Worm (Caenorhabditis elegans): Measurements from ENCODE around the gene F37B4.10.

DNA sequence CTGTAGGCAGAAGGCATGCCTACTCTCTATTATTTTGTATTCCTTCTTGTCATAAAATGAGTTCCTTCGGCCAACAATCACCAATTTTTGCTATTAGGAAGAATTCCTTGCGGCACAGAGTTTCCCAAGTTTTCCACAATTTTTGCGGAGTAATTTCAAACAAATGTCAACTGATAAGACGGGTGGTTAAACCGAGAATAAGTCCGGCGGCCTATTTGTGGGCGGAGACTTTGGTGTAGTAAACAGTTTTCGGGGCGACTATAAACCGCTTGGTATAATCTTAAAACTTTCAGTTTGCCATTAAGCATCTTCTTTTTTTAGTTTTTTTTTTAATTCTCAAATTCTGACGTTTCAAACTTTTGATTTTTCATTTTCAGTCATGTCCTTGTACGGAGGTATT lies 3.6 kb upstream of the F37B4.10 start, which contains the start of gene ifc-1:
- TF ChIP-seq ces-1 (GFP tag; optimal IDR thresholded peaks at IDR 0.05), result no peak
- TF ChIP-seq mep-1 (tag; optimal IDR thresholded peaks at IDR 0.05), result no peak
- no peak for TF ChIP-seq elt-1 (tag; optimal IDR thresholded peaks at IDR 0.05; ENCODE audit: borderline replicate concordance, insufficient read depth)
- no peak for TF ChIP-seq unc-62 (GFP tag; optimal IDR thresholded peaks at IDR 0.05)
- TF ChIP-seq snpc-4 (tag; optimal IDR thresholded peaks at IDR 0.05), result no peak
- TF ChIP-seq ztf-11 (tag; optimal IDR thresholded peaks at IDR 0.05), result no peak
- no peak for TF ChIP-seq lsy-2 (tag; optimal IDR thresholded peaks at IDR 0.05)
- no peak for TF ChIP-seq nhr-237 (tag; optimal IDR thresholded peaks at IDR 0.05)
- no peak for TF ChIP-seq nhr-76 (tag; optimal IDR thresholded peaks at IDR 0.05)
- no peak for TF ChIP-seq nhr-12 (tag; optimal IDR thresholded peaks at IDR 0.05)
- TF ChIP-seq sptf-1 (tag; optimal IDR thresholded peaks at IDR 0.05), result no peak

Data from whole organism, mixed stage, embryonic.